Worm (Caenorhabditis elegans) whole organism, young adult: ENCODE results near the gene cyp-43A1.
A peak's percentile ranks its signal among the peaks of the same experiment; 100 is the strongest.

Experiments used
- B0035.1 ChIP-seq: sonication (generic microtip); optimal IDR thresholded peaks from 2 replicates; lab custom pipeline; 2016; ENCODE audit warnings: missing genetic modification characterization, mild to moderate bottlenecking, missing compliant biosample characterization, missing genotype, missing genetic modification reagents
- F10E7.11 ChIP-seq: sonication (generic microtip); optimal IDR thresholded peaks from 2 replicates; lab custom pipeline; 2017; ENCODE audit warnings: mild to moderate bottlenecking, missing genetic modification characterization, moderate library complexity, missing compliant biosample characterization
- F23B12.7 ChIP-seq: sonication (generic microtip); optimal IDR thresholded peaks from 2 replicates; lab custom pipeline; 2017; ENCODE audit warnings: missing genetic modification characterization, mild to moderate bottlenecking, missing compliant biosample characterization, antibody characterized with exemption, moderate library complexity; ENCODE audit not compliant: insufficient read depth
- F33H1.4 ChIP-seq: fragments of 200-800 bp; sonication (Bioruptor generic); IDR thresholded peaks from 2 replicates; pipeline ENCODE4 v1.3.6; 2022; ENCODE audit warnings: missing genetic modification reagents, missing genetic modification characterization, missing compliant biosample characterization
- F49E8.2 ChIP-seq: sonication (generic microtip); optimal IDR thresholded peaks from 3 replicates; lab custom pipeline; 2017; ENCODE audit warnings: missing genetic modification characterization, mild to moderate bottlenecking, missing compliant biosample characterization, antibody characterized with exemption, moderate library complexity; ENCODE audit not compliant: insufficient read depth
- F55B11.4 ChIP-seq: sonication (generic microtip); optimal IDR thresholded peaks from 2 replicates; lab custom pipeline; 2016; ENCODE audit warnings: missing compliant biosample characterization, missing genetic modification characterization, borderline replicate concordance; ENCODE audit not compliant: insufficient read depth
- K12H6.12 ChIP-seq: fragments of 200-800 bp; sonication (Bioruptor generic); optimal IDR thresholded peaks from 2 replicates; lab custom pipeline; 2018; ENCODE audit warnings: mild to moderate bottlenecking, missing genetic modification characterization, missing compliant biosample characterization
- T07F8.4 ChIP-seq: sonication (generic microtip); optimal IDR thresholded peaks from 2 replicates; lab custom pipeline; 2016; ENCODE audit warnings: mild to moderate bottlenecking, missing genetic modification characterization, moderate library complexity, missing compliant biosample characterization
- T26A5.8 ChIP-seq: sonication (generic microtip); optimal IDR thresholded peaks from 2 replicates; lab custom pipeline; 2016; ENCODE audit warnings: missing genetic modification characterization, missing compliant biosample characterization
- Y53G8AR.9 ChIP-seq: fragments of 200-800 bp; sonication (Bioruptor generic); conservative IDR thresholded peaks from 2 replicates; pipeline ENCODE4 v1.3.6; 2022; ENCODE audit warnings: missing genetic modification reagents, missing genetic modification characterization, missing compliant biosample characterization
- Y56A3A.18 ChIP-seq: fragments of 200-800 bp; sonication (Bioruptor generic); IDR thresholded peaks from 2 replicates; pipeline ENCODE4 v1.3.6; 2022; ENCODE audit warnings: missing genetic modification reagents, missing genetic modification characterization, missing compliant biosample characterization
- Y95B8A.8 ChIP-seq: fragments of 200-800 bp; sonication (Bioruptor generic); IDR thresholded peaks from 2 replicates; pipeline ENCODE4 v1.3.6; 2022; ENCODE audit warnings: missing genetic modification reagents, missing genetic modification characterization, missing compliant biosample characterization
- aptf-2 ChIP-seq: fragments of 200-800 bp; sonication (Bioruptor generic); conservative IDR thresholded peaks from 2 replicates; pipeline ENCODE4 v1.3.6; 2022; ENCODE audit warnings: missing genetic modification reagents, missing genetic modification characterization, missing compliant biosample characterization
- attf-3 ChIP-seq: fragments of 200-800 bp; sonication (Bioruptor generic); conservative IDR thresholded peaks from 2 replicates; pipeline ENCODE4 v1.3.6; 2022; ENCODE audit warnings: missing genetic modification reagents, missing genetic modification characterization, missing compliant biosample characterization
- ccch-3 ChIP-seq: fragments of 200-800 bp; sonication (Bioruptor generic); optimal IDR thresholded peaks from 2 replicates; lab custom pipeline; 2018; ENCODE audit warnings: mild to moderate bottlenecking, missing genetic modification characterization, missing compliant biosample characterization
- cebp-1 ChIP-seq, 2 experiments: fragments of 200-800 bp in 1 of 2; sonication (Bioruptor generic) in 1 of 2; sonication (generic microtip) in 1 of 2; IDR thresholded peaks in 1 of 2; optimal IDR thresholded peaks in 1 of 2; 2 replicates each; pipeline versions ENCODE4 v1.3.6 to Lab custom; 2017 to 2022; ENCODE audit warnings: missing compliant biosample characterization in 2 of 2, missing genetic modification characterization in 2 of 2, mild to moderate bottlenecking in 1 of 2, missing genetic modification reagents in 1 of 2, moderate library complexity in 1 of 2
- die-1 ChIP-seq: sonication (generic microtip); optimal IDR thresholded peaks from 2 replicates; lab custom pipeline; 2016; ENCODE audit warnings: missing genotype, mild to moderate bottlenecking, missing genetic modification characterization, missing compliant biosample characterization
- dox-1 ChIP-seq: fragments of 200-800 bp; sonication (Bioruptor generic); IDR thresholded peaks from 2 replicates; pipeline ENCODE4 v1.3.6; 2022; ENCODE audit warnings: missing genetic modification reagents, missing genetic modification characterization, missing compliant biosample characterization
- ets-4 ChIP-seq: fragments of 200-800 bp; sonication (Bioruptor generic); optimal IDR thresholded peaks from 2 replicates; lab custom pipeline; 2018; ENCODE audit warnings: mild to moderate bottlenecking, missing genetic modification characterization, missing compliant biosample characterization
- him-1 ChIP-seq: sonication (generic microtip); optimal IDR thresholded peaks from 2 replicates; lab custom pipeline; 2016; ENCODE audit warnings: missing genotype, missing genetic modification reagents, missing genetic modification characterization, missing compliant biosample characterization
- hmg-1.2 ChIP-seq: fragments of 200-800 bp; sonication (Bioruptor generic); IDR thresholded peaks from 2 replicates; pipeline ENCODE4 v1.3.6; 2022; ENCODE audit warnings: missing genetic modification reagents, missing genetic modification characterization, missing compliant biosample characterization
- hrde-1 ChIP-seq: sonication (generic microtip); optimal IDR thresholded peaks from 2 replicates; lab custom pipeline; 2016; ENCODE audit warnings: missing genetic modification characterization, mild to moderate bottlenecking, missing compliant biosample characterization, moderate library complexity, missing genotype, missing genetic modification reagents, borderline replicate concordance
- let-607 ChIP-seq, 2 experiments: fragments of 200-800 bp in 1 of 2; sonication (Bioruptor generic) in 1 of 2; sonication (generic microtip) in 1 of 2; optimal IDR thresholded peaks; 2 replicates each; lab custom pipeline; 2016 to 2018; ENCODE audit warnings: mild to moderate bottlenecking in 2 of 2, missing compliant biosample characterization in 2 of 2, missing genetic modification characterization in 2 of 2, moderate library complexity in 2 of 2, missing genotype in 1 of 2
- madf-3 ChIP-seq: fragments of 200-800 bp; sonication (Bioruptor generic); IDR thresholded peaks from 2 replicates; pipeline ENCODE4 v1.3.6; 2022; ENCODE audit warnings: missing genetic modification reagents, missing genetic modification characterization, missing compliant biosample characterization
- madf-8 ChIP-seq: fragments of 200-800 bp; sonication (Bioruptor generic); conservative IDR thresholded peaks from 2 replicates; pipeline ENCODE4 v1.3.6; 2022; ENCODE audit warnings: missing genetic modification reagents, missing genetic modification characterization, missing compliant biosample characterization
- mcd-1 ChIP-seq: fragments of 200-800 bp; sonication (Bioruptor generic); IDR thresholded peaks from 2 replicates; pipeline ENCODE4 v1.3.6; 2022; ENCODE audit warnings: missing genetic modification reagents, missing genetic modification characterization, missing compliant biosample characterization
- mes-4 ChIP-seq: sonication (generic microtip); optimal IDR thresholded peaks from 2 replicates; lab custom pipeline; 2016; ENCODE audit warnings: missing genotype, missing genetic modification characterization, missing compliant biosample characterization
- sea-2 ChIP-seq: fragments of 200-800 bp; sonication (Bioruptor generic); IDR thresholded peaks from 2 replicates; pipeline ENCODE4 v1.3.6; 2022; ENCODE audit warnings: missing genetic modification characterization, missing compliant biosample characterization
- snpc-1.1 ChIP-seq: sonication (generic microtip); optimal IDR thresholded peaks from 2 replicates; lab custom pipeline; 2017; ENCODE audit warnings: missing genetic modification characterization, mild to moderate bottlenecking, missing compliant biosample characterization, antibody characterized with exemption, moderate library complexity, missing genotype, missing genetic modification reagents; ENCODE audit not compliant: insufficient read depth
- snpc-1.3 ChIP-seq: sonication (generic microtip); optimal IDR thresholded peaks from 2 replicates; lab custom pipeline; 2017; ENCODE audit warnings: missing genetic modification characterization, mild to moderate bottlenecking, missing compliant biosample characterization, antibody characterized with exemption, moderate library complexity, missing genotype, missing genetic modification reagents; ENCODE audit not compliant: insufficient read depth
- somi-1 ChIP-seq: fragments of 200-800 bp; sonication (Bioruptor generic); optimal IDR thresholded peaks from 2 replicates; lab custom pipeline; 2018; ENCODE audit warnings: mild to moderate bottlenecking, missing genetic modification characterization, missing compliant biosample characterization
- sptf-2 ChIP-seq: fragments of 200-800 bp; sonication (Bioruptor generic); optimal IDR thresholded peaks from 2 replicates; lab custom pipeline; 2018; ENCODE audit warnings: mild to moderate bottlenecking, missing genetic modification characterization, missing compliant biosample characterization
- ztf-18 ChIP-seq: sonication (generic microtip); optimal IDR thresholded peaks from 2 replicates; lab custom pipeline; 2016; ENCODE audit warnings: missing genotype, mild to moderate bottlenecking, missing genetic modification characterization, missing compliant biosample characterization
- ztf-25 ChIP-seq: fragments of 200-800 bp; sonication (Bioruptor generic); IDR thresholded peaks from 2 replicates; pipeline ENCODE4 v1.3.6; 2022; ENCODE audit warnings: missing genetic modification reagents, missing genetic modification characterization, missing compliant biosample characterization
- ztf-3 ChIP-seq: fragments of 200-800 bp; sonication (Bioruptor generic); optimal IDR thresholded peaks from 2 replicates; lab custom pipeline; 2018; ENCODE audit warnings: mild to moderate bottlenecking, missing genetic modification characterization, missing compliant biosample characterization

The cyp-43A1 gene

ce11 chrX:5713479-5713878 lies 843 bp upstream of the cyp-43A1 start (continued):
- TF ChIP-seq let-607 (tag; optimal IDR thresholded peaks at IDR 0.05; lab: Kevin White, UChicago) (peak; percentile 49 to 63), hmg-1.2 (peak; percentile 74), Y53G8AR.9 (GFP tag; lab: Robert Waterston, UW) (0 out of 2 replicates have a peak, but pooled peaks have one; percentile 41), sea-2 (no peak), dox-1 (peak; percentile 77), hrde-1 (tag; lab: Kevin White, UChicago) (peak; percentile 76), F23B12.7 (tag; lab: Kevin White, UChicago) (peak; percentile 65), T07F8.4 (peak; percentile 78), sptf-2 (GFP tag; lab: Kevin White, UChicago) (peak; percentile 93), K12H6.12 (tag; lab: Kevin White, UChicago) (no peak), Y95B8A.8 (no peak), madf-3 (peak; percentile 61; the same call in 1 of the 2 replicates), F55B11.4 (no peak), ets-4 (GFP tag; lab: Kevin White, UChicago) (no peak), B0035.1 (peak; percentile 55), F49E8.2 (tag; lab: Kevin White, UChicago) (peak; percentile 15), F33H1.4 (GFP tag; lab: Robert Waterston, UW) (no peak), mes-4 (tag; lab: Kevin White, UChicago) (peak; percentile 71)

ce11 chrX:5715369-5715768 lies 1.0 kb downstream of the cyp-43A1 start:
- no peak for TF ChIP-seq ztf-25
- TF ChIP-seq K12H6.12 (tag; lab: Kevin White, UChicago) = no peak
- TF ChIP-seq cebp-1 (GFP tag; IDR thresholded peaks at IDR 0.05; lab: Robert Waterston, UW) = no peak
- TF ChIP-seq cebp-1 (tag; optimal IDR thresholded peaks at IDR 0.05; lab: Kevin White, UChicago) = peak; percentile 39
- TF ChIP-seq mcd-1 (GFP tag; lab: Robert Waterston, UW) = no peak

ce11 chrX:5715831-5716364 lies 1.6 kb downstream of the cyp-43A1 start:
- no peak for TF ChIP-seq snpc-1.3 (tag; lab: Kevin White, UChicago)
- TF ChIP-seq let-607 (tag; optimal IDR thresholded peaks at IDR 0.05; lab: Kevin White, UChicago) = no peak
- no peak for TF ChIP-seq attf-3 (GFP tag; lab: Robert Waterston, UW)
- no peak for TF ChIP-seq F49E8.2 (tag; lab: Kevin White, UChicago)
- no peak for TF ChIP-seq Y56A3A.18 (GFP tag; lab: Robert Waterston, UW)
- no peak for TF ChIP-seq him-1 (tag; lab: Kevin White, UChicago)
- TF ChIP-seq T26A5.8 (tag; lab: Kevin White, UChicago) = no peak
- TF ChIP-seq somi-1 (GFP tag; lab: Kevin White, UChicago) = no peak
- no peak for TF ChIP-seq ztf-3
- TF ChIP-seq cebp-1 (GFP tag; IDR thresholded peaks at IDR 0.05; lab: Robert Waterston, UW) = no peak
- no peak for TF ChIP-seq cebp-1 (tag; optimal IDR thresholded peaks at IDR 0.05; lab: Kevin White, UChicago)
- no peak for TF ChIP-seq snpc-1.1 (tag; lab: Kevin White, UChicago)
- TF ChIP-seq aptf-2 (GFP tag; lab: Robert Waterston, UW) = no peak
- TF ChIP-seq ccch-3 (GFP tag; lab: Kevin White, UChicago) = no peak
- no peak for TF ChIP-seq die-1 (tag; lab: Kevin White, UChicago)
- no peak for TF ChIP-seq madf-8 (GFP tag; lab: Robert Waterston, UW)
- no peak for TF ChIP-seq F10E7.11 (tag; lab: Kevin White, UChicago)
- no peak for TF ChIP-seq ztf-18
